Worm (Caenorhabditis elegans): ENCODE measurements around the gene aka-1.

ce11 chrII:7483009-7483408 is 4.7 kb upstream of the aka-1 start, which contains the start of gene cah-2:
- TF ChIP-seq nhr-11 (tag; optimal IDR thresholded peaks at IDR 0.05), result no peak
- no peak for TF ChIP-seq eyg-1 (tag; optimal IDR thresholded peaks at IDR 0.05)
- TF ChIP-seq ama-1 (optimal IDR thresholded peaks at IDR 0.05), result no peak
- TF ChIP-seq ceh-9 (tag; optimal IDR thresholded peaks at IDR 0.05), result no peak
- no peak for TF ChIP-seq tbx-2 (tag; optimal IDR thresholded peaks at IDR 0.05)
- no peak for TF ChIP-seq pqm-1 (tag; optimal IDR thresholded peaks at IDR 0.05)
- TF ChIP-seq elt-2 (tag; optimal IDR thresholded peaks at IDR 0.05), result no peak
- no peak for TF ChIP-seq hlh-30 (tag; optimal IDR thresholded peaks at IDR 0.05; ENCODE audit: insufficient read depth)
- TF ChIP-seq fkh-10 (GFP tag; optimal IDR thresholded peaks at IDR 0.05), result no peak
- TF ChIP-seq ceh-22 (tag; optimal IDR thresholded peaks at IDR 0.05), result no peak
